Worm (Caenorhabditis elegans): Measurements from ENCODE around the gene ule-4.

- TF ChIP-seq klf-2 (GFP tag; conservative IDR thresholded peaks at IDR 0.05) (no peak), med-1 (GFP tag; optimal IDR thresholded peaks at IDR 0.05; ENCODE audit: insufficient read depth) (no peak), T22C8.4 (GFP tag; IDR thresholded peaks at IDR 0.05) (no peak), cog-1 (tag; optimal IDR thresholded peaks at IDR 0.05) (no peak), ztf-29 (GFP tag; IDR thresholded peaks at IDR 0.05) (no peak), ref-1 (GFP tag; conservative IDR thresholded peaks at IDR 0.05) (no peak), tab-1 (GFP tag; IDR thresholded peaks at IDR 0.05) (no peak), flt-1 (GFP tag; IDR thresholded peaks at IDR 0.05) (no peak)
Measured at ce11 chrIV:13601428-13601827, 46.0 kb downstream of the ule-4 start.
